Fruit fly (Drosophila melanogaster) whole organism, embryonic: Measurements from ENCODE around the gene CG31548.

Experiments used
- Atf-2 ChIP-seq: fragments of 200-800 bp; sonication (Bioruptor generic); optimal IDR thresholded peaks from 2 replicates; lab custom pipeline; 2016; ENCODE audit warnings: missing biosample characterization, missing genetic modification characterization
- Bteb2 ChIP-seq: fragments of 200-800 bp; sonication (Bioruptor generic); optimal IDR thresholded peaks from 2 replicates; lab custom pipeline; 2016; ENCODE audit warnings: missing biosample characterization, missing genetic modification characterization
- CG10959 ChIP-seq: fragments of 200-800 bp; sonication (Bioruptor generic); IDR thresholded peaks from 2 replicates; pipeline ENCODE4 v1.3.6; 2022; ENCODE audit warnings: missing biosample characterization, missing genetic modification characterization
- CG10979 ChIP-seq: fragments of 200-800 bp; sonication (Bioruptor generic); optimal IDR thresholded peaks from 2 replicates; lab custom pipeline; 2018; ENCODE audit warnings: missing biosample characterization, mild to moderate bottlenecking, missing genetic modification characterization, moderate library complexity
- CG11695 ChIP-seq: fragments of 200-800 bp; sonication (Bioruptor generic); IDR thresholded peaks from 3 replicates; pipeline ENCODE4 v1.3.6; 2022; ENCODE audit warnings: missing biosample characterization, missing genetic modification characterization
- CG11696 ChIP-seq: fragments of 200-800 bp; sonication (Bioruptor generic); IDR thresholded peaks from 2 replicates; pipeline ENCODE4 v1.3.6; 2022; ENCODE audit warnings: missing biosample characterization, missing genetic modification characterization
- CG12104 ChIP-seq: fragments of 200-800 bp; sonication (Bioruptor generic); optimal IDR thresholded peaks from 3 replicates; lab custom pipeline; 2016; ENCODE audit warnings: missing biosample characterization, missing genetic modification characterization
- CG12299 ChIP-seq: fragments of 200-800 bp; sonication (Bioruptor generic); optimal IDR thresholded peaks from 2 replicates; lab custom pipeline; 2018; ENCODE audit warnings: missing biosample characterization, mild to moderate bottlenecking, missing genetic modification characterization
- CG12769 ChIP-seq: fragments of 200-800 bp; sonication (Bioruptor generic); optimal IDR thresholded peaks from 2 replicates; lab custom pipeline; 2019; ENCODE audit warnings: missing biosample characterization, mild to moderate bottlenecking, missing genetic modification characterization, moderate library complexity
- CG12942 ChIP-seq: fragments of 200-800 bp; sonication (Bioruptor generic); optimal IDR thresholded peaks from 3 replicates; lab custom pipeline; 2016; ENCODE audit warnings: missing biosample characterization, missing genetic modification characterization
- CG13287 ChIP-seq: fragments of 200-800 bp; sonication (Bioruptor generic); IDR thresholded peaks from 2 replicates; pipeline ENCODE4 v1.3.6; 2022; ENCODE audit warnings: missing biosample characterization, missing genetic modification characterization; ENCODE audit not compliant: partially characterized antibody
- CG14710 ChIP-seq: fragments of 200-800 bp; sonication (Bioruptor generic); optimal IDR thresholded peaks from 3 replicates; lab custom pipeline; 2019; ENCODE audit warnings: missing biosample characterization, mild to moderate bottlenecking, missing genetic modification characterization, moderate library complexity
- CG1529 ChIP-seq: fragments of 200-800 bp; sonication (Bioruptor generic); optimal IDR thresholded peaks from 3 replicates; lab custom pipeline; 2018; ENCODE audit warnings: missing biosample characterization, missing genetic modification characterization
- CG15514 ChIP-seq: fragments of 200-800 bp; sonication (Bioruptor generic); optimal IDR thresholded peaks from 3 replicates; lab custom pipeline; 2017; ENCODE audit warnings: missing biosample characterization, missing genetic modification characterization, mild to moderate bottlenecking, moderate library complexity, missing genetic modification reagents
- CG16779 ChIP-seq: fragments of 200-800 bp; sonication (Bioruptor generic); IDR thresholded peaks from 2 replicates; pipeline ENCODE4 v1.3.6; 2022; ENCODE audit warnings: missing biosample characterization, missing genetic modification characterization
- CG17829 ChIP-seq: fragments of 200-800 bp; optimal IDR thresholded peaks from 2 replicates; lab custom pipeline; 2019; ENCODE audit warnings: missing biosample characterization, mild to moderate bottlenecking, missing genetic modification characterization, moderate library complexity
- CG18476 ChIP-seq: fragments of 200-800 bp; sonication (Bioruptor generic); optimal IDR thresholded peaks from 2 replicates; lab custom pipeline; 2016; ENCODE audit warnings: missing biosample characterization, mild to moderate bottlenecking, missing genetic modification characterization
- CG42726 ChIP-seq: fragments of 200-800 bp; sonication (Bioruptor generic); IDR thresholded peaks from 2 replicates; pipeline ENCODE4 v1.3.6; 2022; ENCODE audit warnings: missing biosample characterization, missing genetic modification characterization; ENCODE audit not compliant: partially characterized antibody
- CG5953 ChIP-seq: fragments of 200-800 bp; sonication (Bioruptor generic); IDR thresholded peaks from 2 replicates; pipeline ENCODE4 v1.3.6; 2022; ENCODE audit warnings: missing biosample characterization, missing genetic modification characterization
- CG7839 ChIP-seq: fragments of 200-800 bp; sonication (Bioruptor generic); optimal IDR thresholded peaks from 3 replicates; lab custom pipeline; 2018; ENCODE audit warnings: missing biosample characterization, mild to moderate bottlenecking, missing genetic modification characterization, moderate library complexity
- CG8089 ChIP-seq: fragments of 200-800 bp; sonication (Bioruptor generic); optimal IDR thresholded peaks from 3 replicates; lab custom pipeline; 2016; ENCODE audit warnings: missing biosample characterization, missing genetic modification characterization
- CG8359 ChIP-seq: fragments of 200-800 bp; sonication (Bioruptor generic); optimal IDR thresholded peaks from 2 replicates; lab custom pipeline; 2017; ENCODE audit warnings: missing biosample characterization, mild to moderate bottlenecking, missing genetic modification characterization, borderline replicate concordance
- CG9437 ChIP-seq: fragments of 200-800 bp; sonication (Bioruptor generic); optimal IDR thresholded peaks from 2 replicates; lab custom pipeline; 2018; ENCODE audit warnings: missing biosample characterization, mild to moderate bottlenecking, missing genetic modification characterization
- CG9817 ChIP-seq: fragments of 200-800 bp; sonication (Bioruptor generic); optimal IDR thresholded peaks from 2 replicates; lab custom pipeline; 2018; ENCODE audit warnings: missing biosample characterization, mild to moderate bottlenecking, missing genetic modification characterization, moderate library complexity
- Doc2 ChIP-seq: fragments of 200-800 bp; sonication (Bioruptor generic); IDR thresholded peaks from 2 replicates; pipeline ENCODE4 v1.3.6; 2022; ENCODE audit warnings: missing biosample characterization, missing genetic modification characterization
- Dp ChIP-seq: fragments of 200-800 bp; sonication (Bioruptor generic); optimal IDR thresholded peaks from 2 replicates; lab custom pipeline; 2018; ENCODE audit warnings: missing biosample characterization, mild to moderate bottlenecking, missing genetic modification characterization, moderate library complexity
- Mad ChIP-seq: fragments of 200-800 bp; sonication (Bioruptor generic); optimal IDR thresholded peaks from 2 replicates; lab custom pipeline; 2016; ENCODE audit warnings: missing biosample characterization, missing genetic modification characterization
- Meics ChIP-seq: fragments of 200-800 bp; sonication (Bioruptor generic); optimal IDR thresholded peaks from 2 replicates; lab custom pipeline; 2017; ENCODE audit warnings: missing biosample characterization, mild to moderate bottlenecking, missing genetic modification characterization
- NFAT ChIP-seq: fragments of 200-800 bp; sonication (Bioruptor generic); IDR thresholded peaks from 2 replicates; pipeline ENCODE4 v1.3.6; 2022; ENCODE audit warnings: missing biosample characterization, missing genetic modification characterization
- NK7.1 ChIP-seq: fragments of 200-800 bp; sonication (Bioruptor generic); optimal IDR thresholded peaks from 3 replicates; lab custom pipeline; 2016; ENCODE audit warnings: missing biosample characterization, missing genetic modification characterization
- Nf-YB ChIP-seq: fragments of 200-800 bp; sonication (Bioruptor generic); optimal IDR thresholded peaks from 3 replicates; lab custom pipeline; 2019; ENCODE audit warnings: missing biosample characterization, mild to moderate bottlenecking, missing genetic modification characterization, moderate library complexity
- Oli ChIP-seq: fragments of 200-800 bp; sonication (Bioruptor generic); optimal IDR thresholded peaks from 2 replicates; lab custom pipeline; 2018; ENCODE audit warnings: missing biosample characterization, mild to moderate bottlenecking, missing genetic modification characterization, moderate library complexity
- Usf ChIP-seq: fragments of 200-800 bp; sonication (Bioruptor generic); optimal IDR thresholded peaks from 2 replicates; lab custom pipeline; 2017; ENCODE audit warnings: missing genotype, missing biosample characterization, missing genetic modification characterization
- bigmax ChIP-seq: fragments of 200-800 bp; sonication (Bioruptor generic); optimal IDR thresholded peaks from 2 replicates; lab custom pipeline; 2018; ENCODE audit warnings: missing biosample characterization, mild to moderate bottlenecking, missing genetic modification characterization
- bowl ChIP-seq: fragments of 200-800 bp; sonication (Bioruptor generic); IDR thresholded peaks from 2 replicates; pipeline ENCODE4 v1.3.6; 2022; ENCODE audit warnings: missing biosample characterization, missing genetic modification characterization
- ci ChIP-seq: fragments of 200-800 bp; sonication (Bioruptor generic); IDR thresholded peaks from 3 replicates; pipeline ENCODE4 v1.3.6; 2022; ENCODE audit warnings: missing biosample characterization, missing genetic modification characterization
- danr ChIP-seq: fragments of 200-800 bp; sonication (Bioruptor generic); IDR thresholded peaks from 2 replicates; pipeline ENCODE4 v1.3.6; 2022; ENCODE audit warnings: missing biosample characterization, missing genetic modification characterization
- gcm ChIP-seq: fragments of 200-800 bp; sonication (Bioruptor generic); optimal IDR thresholded peaks from 2 replicates; lab custom pipeline; 2019; ENCODE audit warnings: missing biosample characterization, mild to moderate bottlenecking, missing genetic modification characterization, moderate library complexity
- jigr1 ChIP-seq: fragments of 200-800 bp; sonication (Bioruptor generic); IDR thresholded peaks from 3 replicates; pipeline ENCODE4 v1.3.6; 2022; ENCODE audit warnings: missing biosample characterization, missing genetic modification characterization
- lmd ChIP-seq: fragments of 200-800 bp; sonication (Bioruptor generic); IDR thresholded peaks from 2 replicates; pipeline ENCODE4 v1.3.6; 2022; ENCODE audit warnings: missing biosample characterization, missing genetic modification characterization
- lov ChIP-seq, 2 experiments: fragments of 200-800 bp in 1 of 2; fragments of >200 bp in 1 of 2; sonication (Bioruptor generic) in 1 of 2; IDR thresholded peaks in 1 of 2; optimal IDR thresholded peaks in 1 of 2; 2 replicates in 1 of 2; 3 replicates in 1 of 2; pipeline versions ENCODE4 v1.3.6 to Lab custom; 2017 to 2022; ENCODE audit warnings: missing biosample characterization in 1 of 2, missing genetic modification characterization in 1 of 2
- nmo ChIP-seq: fragments of 200-800 bp; sonication (Bioruptor generic); optimal IDR thresholded peaks from 2 replicates; lab custom pipeline; 2018; ENCODE audit warnings: missing biosample characterization, mild to moderate bottlenecking, missing genetic modification characterization, moderate library complexity
- pita ChIP-seq: fragments of 200-800 bp; sonication (Bioruptor generic); optimal IDR thresholded peaks from 2 replicates; lab custom pipeline; 2017; ENCODE audit warnings: missing biosample characterization, mild to moderate bottlenecking, missing genetic modification characterization
- schlank ChIP-seq: fragments of 200-800 bp; sonication (Bioruptor generic); optimal IDR thresholded peaks from 2 replicates; lab custom pipeline; 2018; ENCODE audit warnings: missing biosample characterization, mild to moderate bottlenecking, missing genetic modification characterization
- scrt ChIP-seq: fragments of 200-800 bp; sonication (Bioruptor generic); optimal IDR thresholded peaks from 2 replicates; lab custom pipeline; 2018; ENCODE audit warnings: missing biosample characterization, mild to moderate bottlenecking, missing genetic modification characterization, moderate library complexity
- twi ChIP-seq: fragments of 200-800 bp; optimal IDR thresholded peaks from 2 replicates; lab custom pipeline; 2019; ENCODE audit warnings: missing biosample characterization, mild to moderate bottlenecking, missing genetic modification characterization, moderate library complexity
- zf30C ChIP-seq: fragments of 200-800 bp; sonication (Bioruptor generic); optimal IDR thresholded peaks from 3 replicates; lab custom pipeline; 2018; ENCODE audit warnings: missing biosample characterization, mild to moderate bottlenecking, missing genetic modification characterization

CG31548 gene

DNA sequence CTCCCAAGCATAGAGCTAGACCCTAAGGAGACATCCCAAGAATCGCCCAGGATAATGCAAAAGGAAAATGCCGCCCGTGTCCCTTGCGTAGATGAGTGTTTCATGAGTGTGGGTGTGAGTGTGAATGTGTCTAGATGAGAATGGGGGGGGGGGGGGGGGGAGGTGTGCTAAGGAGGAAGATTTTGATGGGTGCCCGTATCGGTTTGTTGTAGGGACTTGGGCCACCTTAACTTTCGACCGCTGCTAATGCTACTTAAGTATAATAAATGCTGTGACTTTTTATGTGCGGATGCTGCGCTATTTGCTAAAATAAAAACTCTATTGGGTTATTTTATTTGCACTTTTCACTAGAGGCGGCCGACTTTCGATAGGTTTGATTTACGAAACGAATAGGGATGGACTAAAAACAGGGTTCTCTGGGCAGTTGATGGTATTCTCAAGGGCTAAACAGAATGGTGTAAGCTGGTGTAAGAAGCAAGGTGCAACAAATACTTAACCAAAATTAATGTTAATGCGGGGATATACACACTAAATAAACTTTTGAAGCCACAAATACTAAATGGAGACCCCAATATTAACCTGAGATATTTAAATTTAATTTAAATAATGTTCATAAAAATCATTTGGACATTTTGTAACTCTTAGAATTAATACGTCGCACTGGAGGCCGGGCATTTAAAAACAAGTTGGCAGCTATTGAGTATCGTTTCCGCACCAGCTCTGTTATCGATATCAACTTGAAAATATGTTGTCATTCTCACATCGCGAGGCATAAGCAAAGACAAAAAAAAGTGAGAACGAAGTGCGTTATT is 32.5 kb upstream of the CG31548 start, which contains the start of the genes Xe7 and Atg17 (continued):
- TF ChIP-seq danr (GFP tag; lab: Robert Waterston, UW) (peak; percentile 83), lmd (GFP tag; lab: Robert Waterston, UW) (peak; percentile 95), CG8089 (GFP tag; lab: Kevin White, UChicago) (peak; percentile 84), CG7839 (peak; percentile 94), CG12769 (peak; percentile 85), CG11696 (GFP tag; lab: Robert Waterston, UW) (peak; percentile 54), CG12299 (tag; lab: Kevin White, UChicago) (peak; percentile 79), NFAT (GFP tag; lab: Robert Waterston, UW) (peak; percentile 93), CG8359 (GFP tag; lab: Kevin White, UChicago) (peak; percentile 70), CG10979 (tag; lab: Kevin White, UChicago) (peak; percentile 80), bigmax (GFP tag; lab: Kevin White, UChicago) (no peak), CG13287 (peak; percentile 40; the same call in 1 of the 2 replicates), nmo (GFP tag; lab: Kevin White, UChicago) (peak; percentile 95), Bteb2 (GFP tag; lab: Kevin White, UChicago) (peak; percentile 84), zf30C (GFP tag; lab: Kevin White, UChicago) (no peak), jigr1 (GFP tag; lab: Robert Waterston, UW) (peak; percentile 79; the same call in 2 of the 3 replicates), Doc2 (GFP tag; lab: Robert Waterston, UW) (peak; percentile 42; the same call in 1 of the 2 replicates), CG42726 (no peak), Dp (GFP tag; lab: Kevin White, UChicago) (peak; percentile 13), CG9817 (tag; lab: Kevin White, UChicago) (peak; percentile 98), gcm (GFP tag; lab: Kevin White, UChicago) (peak; percentile 67), Oli (tag; lab: Kevin White, UChicago) (peak; percentile 90), CG17829 (tag; lab: Kevin White, UChicago) (peak; percentile 89), schlank (tag; lab: Kevin White, UChicago) (peak; percentile 81), NK7.1 (GFP tag; lab: Kevin White, UChicago) (peak; percentile 52), Nf-YB (GFP tag; lab: Kevin White, UChicago) (peak; percentile 69), lov (optimal IDR thresholded peaks at IDR 0.05; lab: Kevin White, UChicago) (no peak), lov (GFP tag; IDR thresholded peaks at IDR 0.05; lab: Robert Waterston, UW) (peak; percentile 54; the same call in 1 of the 3 replicates), Usf (peak; percentile 87), CG9437 (GFP tag; lab: Kevin White, UChicago) (peak; percentile 86), Atf-2 (GFP tag; lab: Kevin White, UChicago) (peak; percentile 85), ci (GFP tag; lab: Robert Waterston, UW) (peak; percentile 80), Meics (GFP tag; lab: Kevin White, UChicago) (peak; percentile 89), Mad (peak; percentile 86), CG15514 (peak; percentile 85), CG12942 (peak; percentile 90), CG18476 (GFP tag; lab: Kevin White, UChicago) (peak; percentile 81), CG16779 (peak; percentile 67), CG5953 (GFP tag; lab: Robert Waterston, UW) (peak; percentile 57; the same call in 1 of the 2 replicates), CG12104 (GFP tag; lab: Kevin White, UChicago) (peak; percentile 92), CG11695 (peak; percentile 85), twi (peak; percentile 90), scrt (peak; percentile 69), pita (no peak), CG14710 (tag; lab: Kevin White, UChicago) (peak; percentile 94), CG1529 (GFP tag; lab: Kevin White, UChicago) (peak; percentile 75), CG10959 (GFP tag; lab: Robert Waterston, UW) (peak; percentile 60), bowl (GFP tag; lab: Robert Waterston, UW) (no peak)
